Worm (Caenorhabditis elegans) whole organism, L1 larva: ENCODE measurements around the gene xbp-1.

Experiments
- F16B12.6 ChIP-seq: fragments of 150-350 bp; optimal IDR thresholded peaks from 2 replicates; lab custom pipeline; 2014; ENCODE audit warnings: missing biosample characterization, missing genetic modification characterization
- aha-1 ChIP-seq: fragments of 150-350 bp; optimal IDR thresholded peaks from 2 replicates; lab custom pipeline; 2014; ENCODE audit warnings: missing biosample characterization, missing genetic modification characterization
- alr-1 ChIP-seq: fragments of 200-800 bp; sonication (Bioruptor generic); optimal IDR thresholded peaks from 2 replicates; lab custom pipeline; 2018; ENCODE audit warnings: borderline replicate concordance, mild to moderate bottlenecking, missing genetic modification characterization, missing compliant biosample characterization
- ama-1 ChIP-seq: fragments of 150-350 bp; optimal IDR thresholded peaks from 2 replicates; lab custom pipeline; 2014
- ceh-8 ChIP-seq: fragments of 200-800 bp; sonication (Bioruptor generic); optimal IDR thresholded peaks from 2 replicates; lab custom pipeline; 2018; ENCODE audit warnings: mild to moderate bottlenecking, missing genetic modification characterization, moderate library complexity, missing compliant biosample characterization
- ceh-82 ChIP-seq, 3 experiments: fragments of 150-350 bp in 1 of 3; sonication (generic microtip) in 2 of 3; optimal IDR thresholded peaks; 2 replicates each; lab custom pipeline; 2014 to 2017; ENCODE audit warnings: missing biosample characterization in 3 of 3, missing genetic modification characterization in 3 of 3
- ceh-88 ChIP-seq: fragments of 200-800 bp; sonication (Bioruptor generic); IDR thresholded peaks from 2 replicates; pipeline ENCODE4 v1.3.6; 2022; ENCODE audit warnings: missing genetic modification characterization, missing compliant biosample characterization
- ces-1 ChIP-seq: fragments of 150-350 bp; optimal IDR thresholded peaks from 2 replicates; lab custom pipeline; 2014; ENCODE audit warnings: missing biosample characterization, missing genetic modification reagents, missing genetic modification characterization
- efl-1 ChIP-seq, 4 experiments: fragments of 150-350 bp; optimal IDR thresholded peaks in 3 of 4; peaks in 1 of 4; 1 replicate in 1 of 4; 2 replicates in 3 of 4; lab custom pipeline; 2014; ENCODE audit warnings: missing biosample characterization in 2 of 4, missing genetic modification characterization in 2 of 4, missing genetic modification reagents in 2 of 4
- egl-13 ChIP-seq: sonication (generic microtip); optimal IDR thresholded peaks from 2 replicates; lab custom pipeline; 2016; ENCODE audit warnings: missing genotype, missing genetic modification reagents, missing genetic modification characterization, missing compliant biosample characterization
- egl-27 ChIP-seq, 2 experiments: fragments of 150-350 bp in 1 of 2; sonication (generic microtip); optimal IDR thresholded peaks; 3 replicates each; lab custom pipeline; 2017 to 2018; ENCODE audit warnings: missing biosample characterization in 2 of 2, missing genetic modification characterization in 2 of 2, missing genetic modification reagents in 2 of 2
- elt-2 ChIP-seq: sonication (generic microtip); optimal IDR thresholded peaks from 2 replicates; lab custom pipeline; 2016; ENCODE audit warnings: missing genetic modification characterization, mild to moderate bottlenecking, inconsistent platforms, missing compliant biosample characterization, missing genetic modification reagents
- ets-5 ChIP-seq: fragments of 200-800 bp; sonication (Bioruptor generic); IDR thresholded peaks from 2 replicates; pipeline ENCODE4 v1.3.6; 2022; ENCODE audit warnings: missing genetic modification characterization, missing compliant biosample characterization
- hlh-4 ChIP-seq: sonication (generic microtip); optimal IDR thresholded peaks from 2 replicates; lab custom pipeline; 2016; ENCODE audit warnings: mild to moderate bottlenecking, missing genetic modification characterization, missing compliant biosample characterization
- hpl-2 ChIP-seq: fragments of 150-350 bp; optimal IDR thresholded peaks from 2 replicates; lab custom pipeline; 2014; ENCODE audit warnings: missing biosample characterization, missing genetic modification reagents, missing genetic modification characterization
- jun-1 ChIP-seq: fragments of 150-350 bp; optimal IDR thresholded peaks from 2 replicates; lab custom pipeline; 2014; ENCODE audit warnings: missing biosample characterization, missing genetic modification reagents, missing genetic modification characterization
- lin-15B ChIP-seq: fragments of 150-350 bp; sonication (generic microtip); optimal IDR thresholded peaks from 3 replicates; lab custom pipeline; 2014; ENCODE audit warnings: missing biosample characterization, missing genetic modification characterization
- lin-35 ChIP-seq, 2 experiments: fragments of 150-350 bp; optimal IDR thresholded peaks; 2 replicates each; lab custom pipeline; 2014; ENCODE audit warnings: missing biosample characterization in 2 of 2, missing genetic modification characterization in 2 of 2, missing genetic modification reagents in 2 of 2
- lir-3 ChIP-seq: sonication (generic microtip); optimal IDR thresholded peaks from 2 replicates; lab custom pipeline; 2016; ENCODE audit warnings: mild to moderate bottlenecking, missing genetic modification characterization, moderate library complexity, missing compliant biosample characterization; ENCODE audit not compliant: poor library complexity
- mdl-1 ChIP-seq, 2 experiments: fragments of 150-350 bp; optimal IDR thresholded peaks; 2 replicates each; lab custom pipeline; 2014 to 2017; ENCODE audit warnings: missing biosample characterization in 2 of 2, missing genetic modification characterization in 2 of 2, inconsistent platforms in 1 of 2
- mep-1 ChIP-seq: fragments of 150-350 bp; optimal IDR thresholded peaks from 2 replicates; lab custom pipeline; 2014; ENCODE audit warnings: missing biosample characterization, missing genetic modification characterization
- nhr-12 ChIP-seq: sonication (generic microtip); optimal IDR thresholded peaks from 2 replicates; lab custom pipeline; 2017; ENCODE audit warnings: missing biosample characterization, missing genetic modification characterization
- nhr-20 ChIP-seq: sonication (generic microtip); optimal IDR thresholded peaks from 2 replicates; lab custom pipeline; 2016; ENCODE audit warnings: mild to moderate bottlenecking, missing genetic modification characterization, missing compliant biosample characterization
- nhr-237 ChIP-seq: fragments of 150-350 bp; optimal IDR thresholded peaks from 2 replicates; lab custom pipeline; 2014; ENCODE audit warnings: missing biosample characterization, missing genetic modification characterization
- nhr-28 ChIP-seq: fragments of 150-350 bp; optimal IDR thresholded peaks from 2 replicates; lab custom pipeline; 2014; ENCODE audit warnings: missing biosample characterization, missing genetic modification characterization
- nhr-71 ChIP-seq: sonication (generic microtip); optimal IDR thresholded peaks from 2 replicates; lab custom pipeline; 2016; ENCODE audit warnings: mild to moderate bottlenecking, missing genetic modification characterization, moderate library complexity, missing compliant biosample characterization
- nhr-84 ChIP-seq: sonication (generic microtip); optimal IDR thresholded peaks from 2 replicates; lab custom pipeline; 2017; ENCODE audit warnings: missing biosample characterization, missing genetic modification characterization
- nhr-85 ChIP-seq: sonication (generic microtip); peaks from one replicate; lab custom pipeline; 2016; ENCODE audit warnings: missing genetic modification characterization, inconsistent platforms, missing compliant biosample characterization
- nhr-90 ChIP-seq: sonication (generic microtip); optimal IDR thresholded peaks from 2 replicates; lab custom pipeline; 2016; ENCODE audit warnings: mild to moderate bottlenecking, missing genetic modification characterization, missing compliant biosample characterization; ENCODE audit not compliant: poor library complexity
- pax-3 ChIP-seq: fragments of 200-800 bp; sonication (Bioruptor generic); optimal IDR thresholded peaks from 2 replicates; lab custom pipeline; 2018; ENCODE audit warnings: mild to moderate bottlenecking, missing genetic modification characterization, moderate library complexity, missing compliant biosample characterization
- pqm-1 ChIP-seq: sonication (generic microtip); optimal IDR thresholded peaks from 3 replicates; lab custom pipeline; 2017; ENCODE audit warnings: missing biosample characterization, missing genetic modification characterization
- rnt-1 ChIP-seq: sonication (generic microtip); optimal IDR thresholded peaks from 2 replicates; lab custom pipeline; 2016; ENCODE audit warnings: mild to moderate bottlenecking, missing genetic modification characterization, moderate library complexity, missing compliant biosample characterization
- skn-1 ChIP-seq: fragments of 150-350 bp; optimal IDR thresholded peaks from 2 replicates; lab custom pipeline; 2014; ENCODE audit warnings: missing biosample characterization, missing genetic modification characterization
- snpc-4 ChIP-seq: fragments of 150-350 bp; optimal IDR thresholded peaks from 2 replicates; lab custom pipeline; 2014; ENCODE audit warnings: missing biosample characterization, missing genetic modification characterization
- snu-23 ChIP-seq: sonication (generic microtip); optimal IDR thresholded peaks from 2 replicates; lab custom pipeline; 2016; ENCODE audit warnings: missing genetic modification characterization, missing compliant biosample characterization
- sup-37 ChIP-seq: fragments of 200-800 bp; sonication (Bioruptor generic); optimal IDR thresholded peaks from 2 replicates; lab custom pipeline; 2018; ENCODE audit warnings: mild to moderate bottlenecking, missing genetic modification characterization, missing compliant biosample characterization
- tlp-1 ChIP-seq: fragments of 150-350 bp; optimal IDR thresholded peaks from 2 replicates; lab custom pipeline; 2014; ENCODE audit warnings: missing biosample characterization, missing genetic modification characterization
- unc-30 ChIP-seq: sonication (generic microtip); optimal IDR thresholded peaks from 2 replicates; lab custom pipeline; 2017; ENCODE audit warnings: missing biosample characterization, missing genetic modification characterization
- unc-98 ChIP-seq: fragments of 200-800 bp; sonication (Bioruptor generic); IDR thresholded peaks from 2 replicates; pipeline ENCODE4 v1.3.6; 2022; ENCODE audit warnings: missing genetic modification characterization, missing compliant biosample characterization
- vab-15 ChIP-seq: sonication (generic microtip); optimal IDR thresholded peaks from 2 replicates; lab custom pipeline; 2017; ENCODE audit warnings: missing genotype, mild to moderate bottlenecking, missing genetic modification characterization, missing compliant biosample characterization
- zag-1 ChIP-seq: fragments of 150-350 bp; optimal IDR thresholded peaks from 2 replicates; lab custom pipeline; 2014; ENCODE audit warnings: missing biosample characterization, missing genetic modification characterization

The xbp-1 gene

ce11 chrIII:4204072-4204471, 10.5 kb downstream of the xbp-1 start, which contains the start of the genes pelo-1 and R74.7 (continued):
- TF ChIP-seq nhr-90 (no peak), nhr-71 (tag; lab: Kevin White, UChicago) (peak; percentile 41), pqm-1 (tag; lab: Kevin White, UChicago) (no peak), nhr-12 (no peak), skn-1 (tag; lab: Kevin White, UChicago) (peak; percentile 79), sup-37 (GFP tag; lab: Kevin White, UChicago) (no peak), ces-1 (GFP tag; lab: Kevin White, UChicago) (no peak), snpc-4 (tag; lab: Kevin White, UChicago) (no peak), ceh-88 (GFP tag; lab: Robert Waterston, UW) (no peak), aha-1 (no peak), F16B12.6 (no peak), zag-1 (no peak), nhr-237 (tag; lab: Kevin White, UChicago) (no peak), ceh-8 (no peak), ceh-82 (tag; optimal IDR thresholded peaks at IDR 0.05; lab: Kevin White, UChicago) (peak in 2 of 3 experiments; percentile 11 to 38), lin-35 (GFP tag; optimal IDR thresholded peaks at IDR 0.05; lab: Kevin White, UChicago) (peak in 1 of 2 experiments; percentile 47), unc-98 (GFP tag; lab: Robert Waterston, UW) (no peak), nhr-85 (tag; lab: Kevin White, UChicago) (no peak), alr-1 (tag; lab: Kevin White, UChicago) (no peak), lir-3 (tag; lab: Kevin White, UChicago) (no peak), jun-1 (no peak), ets-5 (GFP tag; lab: Robert Waterston, UW) (no peak), unc-30 (tag; lab: Kevin White, UChicago) (no peak), rnt-1 (tag; lab: Kevin White, UChicago) (no peak), ama-1 (lab: Kevin White, UChicago) (no peak), lin-15B (tag; lab: Kevin White, UChicago) (peak; percentile 21), mep-1 (peak; percentile 36), egl-13 (tag; lab: Kevin White, UChicago) (no peak), hpl-2 (no peak), snu-23 (GFP tag; lab: Kevin White, UChicago) (peak; percentile 18), elt-2 (tag; lab: Kevin White, UChicago) (no peak)

ce11 chrIII:4204964-4205363, 11.4 kb downstream of the xbp-1 start:
- TF ChIP-seq nhr-28 (no peak), nhr-84 (tag; lab: Kevin White, UChicago) (no peak), pax-3 (tag; lab: Kevin White, UChicago) (no peak), unc-98 (GFP tag; lab: Robert Waterston, UW) (no peak), mdl-1 (tag; optimal IDR thresholded peaks at IDR 0.05; lab: Kevin White, UChicago) (no peak), vab-15 (tag; lab: Kevin White, UChicago) (no peak), hlh-4 (tag; lab: Kevin White, UChicago) (no peak), tlp-1 (tag; lab: Kevin White, UChicago) (no peak), nhr-20 (tag; lab: Kevin White, UChicago) (no peak), egl-27 (tag; optimal IDR thresholded peaks at IDR 0.05; lab: Kevin White, UChicago) (no peak), zag-1 (no peak), nhr-237 (tag; lab: Kevin White, UChicago) (no peak), ces-1 (GFP tag; lab: Kevin White, UChicago) (no peak), lir-3 (tag; lab: Kevin White, UChicago) (no peak), efl-1 (optimal IDR thresholded peaks at IDR 0.05; lab: Kevin White, UChicago) (no peak), efl-1 (GFP tag; optimal IDR thresholded peaks at IDR 0.05 in 1 of 2; lab: Kevin White, UChicago) (no peak), rnt-1 (tag; lab: Kevin White, UChicago) (no peak)
